Worm (Caenorhabditis elegans): Measurements from ENCODE around the gene clik-2.

- TF ChIP-seq egl-27 (tag; optimal IDR thresholded peaks at IDR 0.05), result no peak
- TF ChIP-seq lin-13 (GFP tag; optimal IDR thresholded peaks at IDR 0.05), result no peak
- no peak for TF ChIP-seq R02D3.7 (tag; optimal IDR thresholded peaks at IDR 0.05)
- no peak for TF ChIP-seq zfp-3 (GFP tag; conservative IDR thresholded peaks at IDR 0.05)
- no peak for TF ChIP-seq F49E8.2 (tag; optimal IDR thresholded peaks at IDR 0.05; ENCODE audit: borderline replicate concordance)
- TF ChIP-seq lir-3 (tag; optimal IDR thresholded peaks at IDR 0.05), result no peak
- TF ChIP-seq F44E2.7 (GFP tag; IDR thresholded peaks at IDR 0.05), result no peak
- no peak for TF ChIP-seq fos-1 (tag; optimal IDR thresholded peaks at IDR 0.05)
- TF ChIP-seq snpc-4 (tag; optimal IDR thresholded peaks at IDR 0.05), result no peak
- TF ChIP-seq lsy-2 (tag; optimal IDR thresholded peaks at IDR 0.05), result no peak
- no peak for TF ChIP-seq pha-4 (GFP tag; IDR thresholded peaks at IDR 0.05)
- TF ChIP-seq pha-4 (tag; optimal IDR thresholded peaks at IDR 0.05), result no peak
- no peak for TF ChIP-seq lin-39 (tag; optimal IDR thresholded peaks at IDR 0.05)
- TF ChIP-seq nhr-237 (tag; optimal IDR thresholded peaks at IDR 0.05), result no peak
- no peak for TF ChIP-seq zip-2 (tag; optimal IDR thresholded peaks at IDR 0.05)
Measured at ce11 chrX:7703863-7704262, 14.8 kb upstream of the clik-2 start.

All from whole organism, L4 larva.